Fruit fly (Drosophila melanogaster) S2 (cell line): ENCODE results near the gene GluRIIB.

Experiments
- CG8478 ChIP-seq: fragments of >200 bp; optimal IDR thresholded peaks from 2 replicates; lab custom pipeline; 2018
- CTCF ChIP-seq, 2 experiments: fragments of >200 bp; optimal IDR thresholded peaks; 2 replicates each; lab custom pipeline; 2018

- no peak for TF ChIP-seq CG8478 (lab: Kevin White, UChicago)
- TF ChIP-seq CTCF (optimal IDR thresholded peaks at IDR 0.05; lab: Kevin White, UChicago): no peak
Measured at dm6 chr2L:5523848-5524473, 35.2 kb upstream of the GluRIIB start, which contains the start of the genes Vps52 and Elp4.
